Fruit fly (Drosophila melanogaster) whole organism, embryonic: ENCODE data around the gene Aef1.

ENCODE experiments used
- Bdp1 ChIP-seq: fragments of 200-800 bp; sonication (Bioruptor generic); optimal IDR thresholded peaks from 3 replicates; lab custom pipeline; 2016; ENCODE audit warnings: missing biosample characterization, missing genetic modification characterization
- CG10462 ChIP-seq: fragments of 200-800 bp; sonication (Bioruptor generic); optimal IDR thresholded peaks from 2 replicates; lab custom pipeline; 2016; ENCODE audit warnings: missing biosample characterization, missing genetic modification characterization
- CG11093 ChIP-seq: fragments of 200-800 bp; sonication (Bioruptor generic); IDR thresholded peaks from 3 replicates; pipeline ENCODE4 v1.3.6; 2022; ENCODE audit warnings: missing biosample characterization, missing genetic modification characterization
- CG11456 ChIP-seq: fragments of 200-800 bp; sonication (Bioruptor generic); IDR thresholded peaks from 3 replicates; pipeline ENCODE4 v1.3.6; 2022; ENCODE audit warnings: missing biosample characterization, missing genetic modification characterization
- CG11695 ChIP-seq: fragments of 200-800 bp; sonication (Bioruptor generic); IDR thresholded peaks from 3 replicates; pipeline ENCODE4 v1.3.6; 2022; ENCODE audit warnings: missing biosample characterization, missing genetic modification characterization
- CG11723 ChIP-seq: fragments of 200-800 bp; sonication (Bioruptor generic); optimal IDR thresholded peaks from 2 replicates; lab custom pipeline; 2017; ENCODE audit warnings: missing biosample characterization, mild to moderate bottlenecking, missing genetic modification characterization
- CG12236 ChIP-seq: fragments of 200-800 bp; sonication (Bioruptor generic); optimal IDR thresholded peaks from 2 replicates; lab custom pipeline; 2016; ENCODE audit warnings: missing biosample characterization, missing genetic modification characterization
- CG14710 ChIP-seq: fragments of 200-800 bp; sonication (Bioruptor generic); optimal IDR thresholded peaks from 3 replicates; lab custom pipeline; 2019; ENCODE audit warnings: missing biosample characterization, mild to moderate bottlenecking, missing genetic modification characterization, moderate library complexity
- CG14965 ChIP-seq: fragments of 200-800 bp; sonication (Bioruptor generic); optimal IDR thresholded peaks from 2 replicates; lab custom pipeline; 2016; ENCODE audit warnings: missing biosample characterization, missing genetic modification characterization, borderline replicate concordance
- CG1529 ChIP-seq: fragments of 200-800 bp; sonication (Bioruptor generic); optimal IDR thresholded peaks from 3 replicates; lab custom pipeline; 2018; ENCODE audit warnings: missing biosample characterization, missing genetic modification characterization
- CG16815 ChIP-seq: fragments of 200-800 bp; sonication (Bioruptor generic); optimal IDR thresholded peaks from 3 replicates; lab custom pipeline; 2017; ENCODE audit warnings: missing biosample characterization, mild to moderate bottlenecking, missing genetic modification characterization
- CG17186 ChIP-seq: fragments of 200-800 bp; sonication (Bioruptor generic); optimal IDR thresholded peaks from 3 replicates; lab custom pipeline; 2017; ENCODE audit warnings: missing biosample characterization, missing genetic modification reagents, missing genetic modification characterization
- CG17361 ChIP-seq: fragments of 200-800 bp; sonication (Bioruptor generic); IDR thresholded peaks from 3 replicates; pipeline ENCODE4 v1.3.6; 2022; ENCODE audit warnings: missing biosample characterization, missing genetic modification characterization
- CG18011 ChIP-seq: fragments of 200-800 bp; sonication (Bioruptor generic); optimal IDR thresholded peaks from 2 replicates; lab custom pipeline; 2017; ENCODE audit warnings: missing biosample characterization, missing genetic modification characterization, mild to moderate bottlenecking, moderate library complexity, missing genotype
- CG18619 ChIP-seq: fragments of 200-800 bp; sonication (Bioruptor generic); optimal IDR thresholded peaks from 3 replicates; lab custom pipeline; 2017; ENCODE audit warnings: missing biosample characterization, mild to moderate bottlenecking, missing genetic modification characterization
- CG2199 ChIP-seq: fragments of 200-800 bp; sonication (Bioruptor generic); IDR thresholded peaks from 3 replicates; pipeline ENCODE4 v1.3.6; 2022; ENCODE audit warnings: missing biosample characterization, missing genetic modification characterization
- CG2875 ChIP-seq: fragments of 200-800 bp; sonication (Bioruptor generic); optimal IDR thresholded peaks from 2 replicates; lab custom pipeline; 2017; ENCODE audit warnings: missing biosample characterization, mild to moderate bottlenecking, missing genetic modification characterization, missing genetic modification reagents
- CG31365 ChIP-seq: fragments of 200-800 bp; sonication (Bioruptor generic); optimal IDR thresholded peaks from 2 replicates; lab custom pipeline; 2018; ENCODE audit warnings: missing biosample characterization, mild to moderate bottlenecking, missing genetic modification characterization
- CG31441 ChIP-seq: fragments of 200-800 bp; sonication (Bioruptor generic); IDR thresholded peaks from 2 replicates; pipeline ENCODE4 v1.3.6; 2022; ENCODE audit warnings: missing biosample characterization, missing genetic modification characterization
- CG3407 ChIP-seq: fragments of 200-800 bp; sonication (Bioruptor generic); optimal IDR thresholded peaks from 2 replicates; lab custom pipeline; 2018; ENCODE audit warnings: missing biosample characterization, mild to moderate bottlenecking, missing genetic modification characterization
- CG3838 ChIP-seq: fragments of 200-800 bp; sonication (Bioruptor generic); optimal IDR thresholded peaks from 3 replicates; lab custom pipeline; 2016; ENCODE audit warnings: missing biosample characterization, missing genetic modification characterization
- CG4328 ChIP-seq: fragments of 200-800 bp; sonication (Bioruptor generic); optimal IDR thresholded peaks from 3 replicates; lab custom pipeline; 2017; ENCODE audit warnings: missing biosample characterization, missing genetic modification reagents, missing genetic modification characterization
- CG4730 ChIP-seq: fragments of 200-800 bp; sonication (Bioruptor generic); IDR thresholded peaks from 2 replicates; pipeline ENCODE4 v1.3.6; 2022; ENCODE audit warnings: missing biosample characterization, missing genetic modification characterization
- CG6654 ChIP-seq: fragments of 200-800 bp; sonication (Bioruptor generic); optimal IDR thresholded peaks from 2 replicates; lab custom pipeline; 2017; ENCODE audit warnings: missing biosample characterization, mild to moderate bottlenecking, missing genetic modification characterization
- CG9609 ChIP-seq: fragments of 200-800 bp; sonication (Bioruptor generic); optimal IDR thresholded peaks from 3 replicates; lab custom pipeline; 2016; ENCODE audit warnings: missing biosample characterization, missing genetic modification characterization
- CG9932 ChIP-seq: fragments of 200-800 bp; sonication (Bioruptor generic); IDR thresholded peaks from 2 replicates; pipeline ENCODE4 v1.3.6; 2022; ENCODE audit warnings: missing biosample characterization, missing genetic modification characterization
- Dbx ChIP-seq: fragments of 200-800 bp; sonication (Bioruptor generic); IDR thresholded peaks from 3 replicates; pipeline ENCODE4 v1.3.6; 2022; ENCODE audit warnings: missing biosample characterization, missing genetic modification characterization
- Doc3 ChIP-seq: fragments of 200-800 bp; sonication (Bioruptor generic); IDR thresholded peaks from 3 replicates; pipeline ENCODE4 v1.3.6; 2022; ENCODE audit warnings: missing biosample characterization, missing genetic modification characterization; ENCODE audit not compliant: partially characterized antibody
- Dref ChIP-seq: fragments of 200-800 bp; sonication (Bioruptor generic); IDR thresholded peaks from 2 replicates; pipeline ENCODE4 v1.3.6; 2022; ENCODE audit warnings: missing biosample characterization, missing genetic modification characterization
- Hmr ChIP-seq: fragments of 200-800 bp; sonication (Bioruptor generic); optimal IDR thresholded peaks from 3 replicates; lab custom pipeline; 2017; ENCODE audit warnings: mild to moderate bottlenecking, missing biosample characterization, missing genetic modification reagents, missing genetic modification characterization
- Mrtf ChIP-seq: fragments of 200-800 bp; sonication (Bioruptor generic); IDR thresholded peaks from 3 replicates; pipeline ENCODE4 v1.3.6; 2022; ENCODE audit warnings: missing biosample characterization, missing genetic modification characterization
- NC2β ChIP-seq: fragments of 200-800 bp; sonication (Bioruptor generic); optimal IDR thresholded peaks from 2 replicates; lab custom pipeline; 2016; ENCODE audit warnings: missing biosample characterization, missing genetic modification characterization
- Oaz ChIP-seq: fragments of 200-800 bp; sonication (Bioruptor generic); IDR thresholded peaks from 2 replicates; pipeline ENCODE4 v1.3.6; 2022; ENCODE audit warnings: missing biosample characterization, missing genetic modification characterization
- Optix ChIP-seq: fragments of 200-800 bp; sonication (Bioruptor generic); IDR thresholded peaks from 3 replicates; pipeline ENCODE4 v1.3.6; 2022; ENCODE audit warnings: missing biosample characterization, missing genetic modification characterization
- Sry-β ChIP-seq: fragments of 200-800 bp; sonication (Bioruptor generic); optimal IDR thresholded peaks from 2 replicates; lab custom pipeline; 2018; ENCODE audit warnings: missing biosample characterization, mild to moderate bottlenecking, missing genetic modification characterization, moderate library complexity
- bbx ChIP-seq: fragments of 200-800 bp; sonication (Bioruptor generic); IDR thresholded peaks from 2 replicates; pipeline ENCODE4 v1.3.6; 2022; ENCODE audit warnings: missing biosample characterization, missing genetic modification characterization; ENCODE audit not compliant: partially characterized antibody
- bcd ChIP-seq: fragments of 200-800 bp; sonication (Bioruptor generic); optimal IDR thresholded peaks from 2 replicates; lab custom pipeline; 2017; ENCODE audit warnings: missing biosample characterization, mild to moderate bottlenecking, missing genetic modification characterization
- cato ChIP-seq: fragments of 200-800 bp; sonication (Bioruptor generic); optimal IDR thresholded peaks from 2 replicates; lab custom pipeline; 2016; ENCODE audit warnings: missing biosample characterization, missing genetic modification characterization, borderline replicate concordance
- grau ChIP-seq: fragments of 200-800 bp; optimal IDR thresholded peaks from 3 replicates; lab custom pipeline; 2019; ENCODE audit warnings: missing biosample characterization, mild to moderate bottlenecking, missing genetic modification characterization, moderate library complexity
- her ChIP-seq: fragments of 200-800 bp; sonication (Bioruptor generic); optimal IDR thresholded peaks from 2 replicates; lab custom pipeline; 2016; ENCODE audit warnings: missing biosample characterization, missing genetic modification characterization
- hkb ChIP-seq, 2 experiments: fragments of 200-800 bp in 1 of 2; fragments of >200 bp in 1 of 2; sonication (Bioruptor generic) in 1 of 2; IDR thresholded peaks in 1 of 2; optimal IDR thresholded peaks in 1 of 2; 2 replicates each; pipeline versions ENCODE4 v1.3.6 to Lab custom; 2017 to 2022; ENCODE audit warnings: missing biosample characterization in 1 of 2, missing genetic modification characterization in 1 of 2
- kni ChIP-seq: fragments of 200-800 bp; sonication (Bioruptor generic); optimal IDR thresholded peaks from 3 replicates; lab custom pipeline; 2017; ENCODE audit warnings: mild to moderate bottlenecking, missing biosample characterization, missing genetic modification reagents, missing genetic modification characterization
- org-1 ChIP-seq: fragments of 200-800 bp; sonication (Bioruptor generic); optimal IDR thresholded peaks from 2 replicates; lab custom pipeline; 2017; ENCODE audit warnings: missing biosample characterization, missing genetic modification characterization
- pros ChIP-seq: fragments of 200-800 bp; sonication (Bioruptor generic); optimal IDR thresholded peaks from 3 replicates; lab custom pipeline; 2019; ENCODE audit warnings: missing biosample characterization, mild to moderate bottlenecking, missing genetic modification characterization, moderate library complexity
- pum ChIP-seq: fragments of 200-800 bp; sonication (Bioruptor generic); optimal IDR thresholded peaks from 2 replicates; lab custom pipeline; 2016; ENCODE audit warnings: missing biosample characterization, missing genetic modification characterization
- shn ChIP-seq: fragments of 200-800 bp; sonication (Bioruptor generic); optimal IDR thresholded peaks from 3 replicates; lab custom pipeline; 2016; ENCODE audit warnings: missing biosample characterization, missing genetic modification characterization
- sob ChIP-seq: fragments of 200-800 bp; sonication (Bioruptor generic); IDR thresholded peaks from 2 replicates; pipeline ENCODE4 v1.3.6; 2022; ENCODE audit warnings: missing biosample characterization, missing genetic modification characterization
- sr ChIP-seq: fragments of 200-800 bp; sonication (Bioruptor generic); IDR thresholded peaks from 3 replicates; pipeline ENCODE4 v1.3.6; 2022; ENCODE audit warnings: missing biosample characterization, missing genetic modification characterization
- ttk ChIP-seq: fragments of 200-800 bp; sonication (Bioruptor generic); IDR thresholded peaks from 2 replicates; pipeline ENCODE4 v2.1.2; 2022; ENCODE audit warnings: missing biosample characterization, missing genetic modification characterization
- wek ChIP-seq: fragments of 200-800 bp; sonication (Bioruptor generic); optimal IDR thresholded peaks from 3 replicates; lab custom pipeline; 2018; ENCODE audit warnings: missing biosample characterization, mild to moderate bottlenecking, missing genetic modification characterization, moderate library complexity

The Aef1 gene

dm6 chr3L:21464240-21464639 lies 31.0 kb downstream of the Aef1 start (continued):
- TF ChIP-seq ttk (GFP tag; lab: Robert Waterston, UW) (no peak), Oaz (GFP tag; lab: Robert Waterston, UW) (no peak), CG1529 (peak; percentile 81), CG6654 (peak; percentile 38), CG11456 (GFP tag; lab: Robert Waterston, UW) (0 out of 3 replicates have a peak, but pooled peaks have one; percentile 44), CG18619 (GFP tag; lab: Kevin White, UChicago) (peak; percentile 74), Dbx (GFP tag; lab: Robert Waterston, UW) (no peak), hkb (optimal IDR thresholded peaks at IDR 0.05; lab: Kevin White, UChicago) (no peak), hkb (GFP tag; IDR thresholded peaks at IDR 0.05; lab: Robert Waterston, UW) (peak; percentile 54), CG9609 (peak; percentile 14), Hmr (GFP tag; lab: Kevin White, UChicago) (peak; percentile 12), sob (GFP tag; lab: Robert Waterston, UW) (0 out of 2 replicates have a peak, but pooled peaks have one; percentile 31), kni (GFP tag; lab: Kevin White, UChicago) (peak; percentile 67), pros (GFP tag; lab: Kevin White, UChicago) (no peak), CG11723 (peak; percentile 52), CG11695 (GFP tag; lab: Robert Waterston, UW) (peak; percentile 51; the same call in 2 of the 3 replicates), cato (GFP tag; lab: Kevin White, UChicago) (no peak), CG4328 (no peak), CG11093 (peak; percentile 61; the same call in 1 of the 3 replicates), Mrtf (no peak), CG31365 (tag; lab: Kevin White, UChicago) (no peak), Optix (GFP tag; lab: Robert Waterston, UW) (peak; percentile 62; the same call in 1 of the 3 replicates), grau (peak; percentile 58), her (GFP tag; lab: Kevin White, UChicago) (no peak), shn (peak; percentile 27), CG16815 (GFP tag; lab: Kevin White, UChicago) (peak; percentile 59), CG17361 (GFP tag; lab: Robert Waterston, UW) (peak; percentile 87), Bdp1 (GFP tag; lab: Kevin White, UChicago) (peak; percentile 45), wek (GFP tag; lab: Kevin White, UChicago) (peak; percentile 57), CG2199 (GFP tag; lab: Robert Waterston, UW) (peak; percentile 43; the same call in 2 of the 3 replicates), CG2875 (GFP tag; lab: Kevin White, UChicago) (peak; percentile 87), CG3838 (GFP tag; lab: Kevin White, UChicago) (peak; percentile 57), CG14710 (tag; lab: Kevin White, UChicago) (peak; percentile 92), CG31441 (GFP tag; lab: Robert Waterston, UW) (peak; percentile 88), CG12236 (GFP tag; lab: Kevin White, UChicago) (peak; percentile 64), Dref (GFP tag; lab: Robert Waterston, UW) (0 out of 2 replicates have a peak, but pooled peaks have one; percentile 7), CG17186 (GFP tag; lab: Kevin White, UChicago) (peak; percentile 63), CG4730 (no peak), bcd (peak; percentile 59), Doc3 (GFP tag; lab: Robert Waterston, UW) (no peak), CG14965 (GFP tag; lab: Kevin White, UChicago) (peak; percentile 6), pum (GFP tag; lab: Kevin White, UChicago) (peak; percentile 22), sr (GFP tag; lab: Robert Waterston, UW) (no peak), Sry-β (GFP tag; lab: Kevin White, UChicago) (peak; percentile 63), CG18011 (GFP tag; lab: Kevin White, UChicago) (no peak), CG3407 (GFP tag; lab: Kevin White, UChicago) (peak; percentile 90), org-1 (GFP tag; lab: Kevin White, UChicago) (peak; percentile 81), CG10462 (GFP tag; lab: Kevin White, UChicago) (peak; percentile 30), bbx (GFP tag; lab: Robert Waterston, UW) (no peak), NC2β (GFP tag; lab: Kevin White, UChicago) (peak; percentile 76), CG9932 (GFP tag; lab: Robert Waterston, UW) (no peak)
